Worm (Caenorhabditis elegans): ENCODE data around the gene F37H8.5.

The F37H8.5 gene

ce11 chrII:11157660-11158059 lies 30.3 kb upstream of the F37H8.5 start (continued):
- TF ChIP-seq pha-4 (tag; optimal IDR thresholded peaks at IDR 0.05) (no peak), unc-86 (tag; optimal IDR thresholded peaks at IDR 0.05) (no peak), C38D4.7 (GFP tag; optimal IDR thresholded peaks at IDR 0.05) (peak; percentile 32), ama-1 (optimal IDR thresholded peaks at IDR 0.05) (no peak), lin-11 (tag; optimal IDR thresholded peaks at IDR 0.05) (no peak), ceh-31 (tag; optimal IDR thresholded peaks at IDR 0.05) (peak; percentile 32), unc-42 (tag; optimal IDR thresholded peaks at IDR 0.05) (peak; percentile 49), fax-1 (tag; optimal IDR thresholded peaks at IDR 0.05) (peak; percentile 38), ceh-48 (tag; optimal IDR thresholded peaks at IDR 0.05) (peak; percentile 26), zip-5 (tag; optimal IDR thresholded peaks at IDR 0.05) (no peak), fkh-10 (GFP tag; optimal IDR thresholded peaks at IDR 0.05) (no peak), ttx-3 (tag; optimal IDR thresholded peaks at IDR 0.05) (peak; percentile 27), ceh-22 (tag; optimal IDR thresholded peaks at IDR 0.05) (no peak), ets-4 (tag; optimal IDR thresholded peaks at IDR 0.05) (no peak), ceh-45 (GFP tag; IDR thresholded peaks at IDR 0.05) (0 out of 2 replicates have a peak, but pooled peaks have one; percentile 35), ceh-34 (tag; optimal IDR thresholded peaks at IDR 0.05) (peak; percentile 8), ref-2 (tag; optimal IDR thresholded peaks at IDR 0.05) (no peak), elt-2 (tag; optimal IDR thresholded peaks at IDR 0.05) (peak; percentile 63), hlh-8 (tag; optimal IDR thresholded peaks at IDR 0.05) (no peak), ceh-14 (tag; optimal IDR thresholded peaks at IDR 0.05) (peak; percentile 10), unc-3 (GFP tag; conservative IDR thresholded peaks at IDR 0.05) (peak; percentile 52; the same call in 1 of the 2 replicates), unc-3 (tag; optimal IDR thresholded peaks at IDR 0.05) (no peak), hlh-6 (tag; optimal IDR thresholded peaks at IDR 0.05) (no peak), elt-4 (tag; optimal IDR thresholded peaks at IDR 0.05) (no peak), T23F11.4 (GFP tag; optimal IDR thresholded peaks at IDR 0.05) (no peak), ceh-6 (GFP tag; optimal IDR thresholded peaks at IDR 0.05) (peak; percentile 11), che-1 (tag; optimal IDR thresholded peaks at IDR 0.05) (peak; percentile 57), pat-9 (tag; optimal IDR thresholded peaks at IDR 0.05) (peak; percentile 20), pag-3 (tag; optimal IDR thresholded peaks at IDR 0.05; ENCODE audit: borderline replicate concordance) (peak; percentile 28), sox-2 (GFP tag; IDR thresholded peaks at IDR 0.05) (no peak), odd-2 (tag; optimal IDR thresholded peaks at IDR 0.05) (no peak), nhr-232 (tag; optimal IDR thresholded peaks at IDR 0.05) (peak; percentile 27), ahr-1 (tag; optimal IDR thresholded peaks at IDR 0.05) (no peak), fkh-6 (tag; optimal IDR thresholded peaks at IDR 0.05) (peak; percentile 48), K09A11.1 (tag; optimal IDR thresholded peaks at IDR 0.05; ENCODE audit: insufficient read depth) (no peak), hlh-30 (tag; optimal IDR thresholded peaks at IDR 0.05; ENCODE audit: insufficient read depth) (no peak), mec-3 (tag; optimal IDR thresholded peaks at IDR 0.05; ENCODE audit: borderline replicate concordance) (no peak), ceh-2 (tag; optimal IDR thresholded peaks at IDR 0.05) (peak; percentile 38), ceh-18 (tag; optimal IDR thresholded peaks at IDR 0.05) (peak; percentile 48), tbx-7 (tag; optimal IDR thresholded peaks at IDR 0.05) (no peak), madf-2 (tag; optimal IDR thresholded peaks at IDR 0.05) (peak; percentile 25), nfya-1 (tag; optimal IDR thresholded peaks at IDR 0.05) (peak; percentile 21), sdc-2 (tag; optimal IDR thresholded peaks at IDR 0.05) (peak; percentile 35), hlh-15 (tag; optimal IDR thresholded peaks at IDR 0.05) (no peak), ceh-30 (tag; optimal IDR thresholded peaks at IDR 0.05) (no peak), pqm-1 (tag; optimal IDR thresholded peaks at IDR 0.05) (no peak), Y22D7AL.16 (tag; optimal IDR thresholded peaks at IDR 0.05) (no peak)
